Fruit fly (Drosophila melanogaster): ENCODE results near the gene Mec2.

The Mec2 gene

dm6 chrX:19167032-19167568, 20.7 kb upstream of the Mec2 start, which contains the start of gene RhoGAP18B:
Gene RhoGAP18B (minus strand): TSS chrX:19167082.
- no peak for TF ChIP-seq Snoo (tag; optimal IDR thresholded peaks at IDR 0.05)
- no peak for TF ChIP-seq CG17806 (tag; optimal IDR thresholded peaks at IDR 0.05)
- no peak for TF ChIP-seq CG12605 (GFP tag; IDR thresholded peaks at IDR 0.05)
- TF ChIP-seq CG32121 (GFP tag; IDR thresholded peaks at IDR 0.05) = no peak
- TF ChIP-seq CG4496 (GFP tag; IDR thresholded peaks at IDR 0.05) = no peak

dm6 chrX:19167586-19168403, 20.0 kb upstream of the Mec2 start:
- no peak for TF ChIP-seq Pif1A (GFP tag; optimal IDR thresholded peaks at IDR 0.05)
- TF ChIP-seq D1 (tag; optimal IDR thresholded peaks at IDR 0.05) = no peak
- peak; percentile 35 for TF ChIP-seq CG13204 (GFP tag; optimal IDR thresholded peaks at IDR 0.05)
- TF ChIP-seq gl (tag; optimal IDR thresholded peaks at IDR 0.05) = no peak
- TF ChIP-seq CG9948 (tag; optimal IDR thresholded peaks at IDR 0.05) = no peak
- no peak for TF ChIP-seq CG17806 (tag; optimal IDR thresholded peaks at IDR 0.05)
- TF ChIP-seq EcR (GFP tag; optimal IDR thresholded peaks at IDR 0.05) = peak; percentile 46
- TF ChIP-seq CG8301 (tag; optimal IDR thresholded peaks at IDR 0.05) = no peak
- no peak for TF ChIP-seq Ets98B (GFP tag; IDR thresholded peaks at IDR 0.05)
- no peak for TF ChIP-seq CG15710 (tag; optimal IDR thresholded peaks at IDR 0.05)
- TF ChIP-seq CG12605 (GFP tag; IDR thresholded peaks at IDR 0.05) = no peak
- no peak for TF ChIP-seq CG10348 (GFP tag; IDR thresholded peaks at IDR 0.05)
- no peak for TF ChIP-seq CG32121 (GFP tag; IDR thresholded peaks at IDR 0.05)
- TF ChIP-seq rn (GFP tag; IDR thresholded peaks at IDR 0.05) = no peak
- TF ChIP-seq Snoo (tag; optimal IDR thresholded peaks at IDR 0.05) = no peak
- TF ChIP-seq Pif1B (GFP tag; optimal IDR thresholded peaks at IDR 0.05) = no peak
- 0 out of 3 replicates have a peak, but pooled peaks have one; percentile 6 for TF ChIP-seq fd96Ca (GFP tag; IDR thresholded peaks at IDR 0.05)
- TF ChIP-seq CG14655 (GFP tag; optimal IDR thresholded peaks at IDR 0.05) = no peak

- no peak for TF ChIP-seq CG32121 (GFP tag; IDR thresholded peaks at IDR 0.05)
- no peak for TF ChIP-seq Snoo (tag; optimal IDR thresholded peaks at IDR 0.05)
- TF ChIP-seq CG17806 (tag; optimal IDR thresholded peaks at IDR 0.05) = no peak
These were observed 17.0 kb upstream of the Mec2 start, which contains the start of gene Inx5 for dm6 chrX:19170791-19171190. Gene Inx5 (minus strand): TSS chrX:19170883.

dm6 chrX:19171926-19172325, 15.9 kb upstream of the Mec2 start:
- TF ChIP-seq EcR (GFP tag; optimal IDR thresholded peaks at IDR 0.05) (peak; percentile 5), CG12605 (GFP tag; IDR thresholded peaks at IDR 0.05) (no peak)

- TF ChIP-seq fd96Ca (GFP tag; IDR thresholded peaks at IDR 0.05) (peak; percentile 77), Snoo (tag; optimal IDR thresholded peaks at IDR 0.05) (no peak), CG8301 (tag; optimal IDR thresholded peaks at IDR 0.05) (peak; percentile 38), rn (GFP tag; IDR thresholded peaks at IDR 0.05) (peak; percentile 36; the same call in 1 of the 2 replicates), CG32121 (GFP tag; IDR thresholded peaks at IDR 0.05) (peak; percentile 23; the same call in 1 of the 2 replicates), CG8159 (tag; optimal IDR thresholded peaks at IDR 0.05) (peak; percentile 67), Ets98B (GFP tag; IDR thresholded peaks at IDR 0.05) (peak; percentile 41), CG12605 (GFP tag; IDR thresholded peaks at IDR 0.05) (peak; percentile 33; the same call in 1 of the 2 replicates), D1 (tag; optimal IDR thresholded peaks at IDR 0.05) (no peak), gl (tag; optimal IDR thresholded peaks at IDR 0.05) (peak; percentile 36), CG10348 (GFP tag; IDR thresholded peaks at IDR 0.05) (no peak), Pif1A (GFP tag; optimal IDR thresholded peaks at IDR 0.05) (peak; percentile 51), CG34367 (tag; optimal IDR thresholded peaks at IDR 0.05) (peak; percentile 61), Pif1B (GFP tag; optimal IDR thresholded peaks at IDR 0.05) (peak; percentile 37), CG4496 (GFP tag; IDR thresholded peaks at IDR 0.05) (peak; percentile 66), CG9948 (tag; optimal IDR thresholded peaks at IDR 0.05) (peak; percentile 58), CG13204 (GFP tag; optimal IDR thresholded peaks at IDR 0.05) (no peak), CG15710 (tag; optimal IDR thresholded peaks at IDR 0.05) (peak; percentile 50), CG14655 (GFP tag; optimal IDR thresholded peaks at IDR 0.05) (peak; percentile 70), EcR (GFP tag; optimal IDR thresholded peaks at IDR 0.05) (no peak), CG17806 (tag; optimal IDR thresholded peaks at IDR 0.05) (peak; percentile 71)
These were observed 14.9 kb upstream of the Mec2 start for dm6 chrX:19172955-19173354.

dm6 chrX:19174092-19174491, 13.7 kb upstream of the Mec2 start:
- TF ChIP-seq Pif1B (GFP tag; optimal IDR thresholded peaks at IDR 0.05) (no peak), CG17806 (tag; optimal IDR thresholded peaks at IDR 0.05) (no peak), CG15710 (tag; optimal IDR thresholded peaks at IDR 0.05) (no peak)
